Worm (Caenorhabditis elegans): ENCODE measurements around the gene C38C3.4.

C38C3.4 gene

ce11 chrV:1451334-1451733 is 30.5 kb upstream of the C38C3.4 start, which contains the start of gene srj-23:
Gene srj-23 (plus strand): TSS chrV:1451634.
- TF ChIP-seq hmg-1.2 (GFP tag; IDR thresholded peaks at IDR 0.05) (no peak), xnd-1 (tag; optimal IDR thresholded peaks at IDR 0.05) (no peak), T26A5.8 (tag; optimal IDR thresholded peaks at IDR 0.05) (no peak), somi-1 (GFP tag; optimal IDR thresholded peaks at IDR 0.05) (no peak), ets-4 (GFP tag; optimal IDR thresholded peaks at IDR 0.05) (no peak), Y79H2A.3 (GFP tag; conservative IDR thresholded peaks at IDR 0.05) (no peak), fkh-3 (tag; optimal IDR thresholded peaks at IDR 0.05) (no peak), nfyb-1 (GFP tag; IDR thresholded peaks at IDR 0.05) (no peak), ceh-40 (GFP tag; IDR thresholded peaks at IDR 0.05) (no peak), F33H1.4 (GFP tag; IDR thresholded peaks at IDR 0.05) (no peak), lir-1 (GFP tag; conservative IDR thresholded peaks at IDR 0.05) (no peak), ceh-58 (GFP tag; IDR thresholded peaks at IDR 0.05) (no peak), F57A8.1 (GFP tag; optimal IDR thresholded peaks at IDR 0.05) (no peak), zim-3 (tag; optimal IDR thresholded peaks at IDR 0.05) (no peak)

ce11 chrV:1454762-1455161 is 27.1 kb upstream of the C38C3.4 start, which contains the start of gene chil-14:
Gene chil-14 (plus strand): TSS chrV:1455062.
- TF ChIP-seq hmg-1.2 (GFP tag; IDR thresholded peaks at IDR 0.05) (no peak), ceh-79 (tag; optimal IDR thresholded peaks at IDR 0.05) (no peak), ceh-27 (GFP tag; optimal IDR thresholded peaks at IDR 0.05) (no peak)

- 0 out of 2 replicates have a peak, but pooled peaks have one; percentile 22 for TF ChIP-seq B0336.3 (GFP tag; IDR thresholded peaks at IDR 0.05)
- TF ChIP-seq akir-1 (GFP tag; optimal IDR thresholded peaks at IDR 0.05), result no peak
- TF ChIP-seq egrh-3 (GFP tag; IDR thresholded peaks at IDR 0.05), result peak; percentile 62; the same call in 1 of the 2 replicates
- TF ChIP-seq T26A5.8 (tag; optimal IDR thresholded peaks at IDR 0.05), result no peak
- TF ChIP-seq ztf-28 (GFP tag; IDR thresholded peaks at IDR 0.05), result no peak
- TF ChIP-seq die-1 (tag; optimal IDR thresholded peaks at IDR 0.05), result no peak
- TF ChIP-seq egl-44 (GFP tag; IDR thresholded peaks at IDR 0.05), result no peak
- TF ChIP-seq pha-4 (tag; optimal IDR thresholded peaks at IDR 0.05), result no peak
- peak; percentile 49; the same call in 1 of the 2 replicates for TF ChIP-seq dox-1 (GFP tag; IDR thresholded peaks at IDR 0.05)
- no peak for TF ChIP-seq ama-1 (optimal IDR thresholded peaks at IDR 0.05)
- no peak for TF ChIP-seq ama-1 (GFP tag; optimal IDR thresholded peaks at IDR 0.05)
- TF ChIP-seq snpc-4 (GFP tag; optimal IDR thresholded peaks at IDR 0.05), result peak; percentile 29
- peak in 3 of 4 experiments; percentile 71 to 94 (median 91) for TF ChIP-seq snpc-4 (tag; optimal IDR thresholded peaks at IDR 0.05)
- peak; percentile 78 for TF ChIP-seq hmg-1.2 (GFP tag; IDR thresholded peaks at IDR 0.05)
- 0 out of 2 replicates have a peak, but pooled peaks have one; percentile 52 for TF ChIP-seq nhr-120 (GFP tag; IDR thresholded peaks at IDR 0.05)
- TF ChIP-seq snpc-1.1 (tag; optimal IDR thresholded peaks at IDR 0.05; ENCODE audit: insufficient read depth), result peak; percentile 78
- TF ChIP-seq ztf-25 (GFP tag; IDR thresholded peaks at IDR 0.05), result no peak
- TF ChIP-seq mcd-1 (GFP tag; IDR thresholded peaks at IDR 0.05), result peak; percentile 40; the same call in 1 of the 2 replicates
- TF ChIP-seq ztf-22 (GFP tag; optimal IDR thresholded peaks at IDR 0.05), result no peak
Observed at ce11 chrV:1455280-1455679, 26.6 kb upstream of the C38C3.4 start.

- TF ChIP-seq nhr-80 (tag; optimal IDR thresholded peaks at IDR 0.05), result peak; percentile 73
- TF ChIP-seq sea-2 (GFP tag; IDR thresholded peaks at IDR 0.05), result no peak
- TF ChIP-seq egl-44 (GFP tag; IDR thresholded peaks at IDR 0.05), result no peak
- peak; percentile 78 for TF ChIP-seq ets-4 (GFP tag; optimal IDR thresholded peaks at IDR 0.05)
- peak; percentile 8 for TF ChIP-seq lin-54 (GFP tag; optimal IDR thresholded peaks at IDR 0.05)
- TF ChIP-seq nhr-90 (tag; optimal IDR thresholded peaks at IDR 0.05), result no peak
- peak; percentile 65 for TF ChIP-seq atf-7 (tag; optimal IDR thresholded peaks at IDR 0.05)
- TF ChIP-seq ztf-22 (GFP tag; optimal IDR thresholded peaks at IDR 0.05), result peak; percentile 74
- no peak for TF ChIP-seq F37B4.10 (GFP tag; IDR thresholded peaks at IDR 0.05)
- TF ChIP-seq B0336.3 (GFP tag; IDR thresholded peaks at IDR 0.05), result peak; percentile 56; the same call in 1 of the 2 replicates
Observed at ce11 chrV:1456614-1457013, 25.2 kb upstream of the C38C3.4 start.

Data from whole organism, young adult.